Fruit fly (Drosophila melanogaster) whole organism, embryonic: Measurements from ENCODE around the gene drm.

Experiments used
- Asciz ChIP-seq: fragments of 200-800 bp; sonication (Bioruptor generic); optimal IDR thresholded peaks from 2 replicates; lab custom pipeline; 2017; ENCODE audit warnings: missing biosample characterization, mild to moderate bottlenecking, missing genetic modification characterization, missing genetic modification reagents
- CG10366 ChIP-seq: fragments of 200-800 bp; sonication (Bioruptor generic); IDR thresholded peaks from 2 replicates; pipeline ENCODE4 v1.3.6; 2022; ENCODE audit warnings: missing biosample characterization, missing genetic modification characterization
- CG10979 ChIP-seq: fragments of 200-800 bp; sonication (Bioruptor generic); optimal IDR thresholded peaks from 2 replicates; lab custom pipeline; 2018; ENCODE audit warnings: missing biosample characterization, mild to moderate bottlenecking, missing genetic modification characterization, moderate library complexity
- CG13775 ChIP-seq: fragments of 200-800 bp; sonication (Bioruptor generic); optimal IDR thresholded peaks from 3 replicates; lab custom pipeline; 2017; ENCODE audit warnings: missing biosample characterization, mild to moderate bottlenecking, missing genetic modification characterization
- CG14441 ChIP-seq: fragments of 200-800 bp; sonication (Bioruptor generic); IDR thresholded peaks from 2 replicates; pipeline ENCODE4 v1.3.6; 2022; ENCODE audit warnings: missing biosample characterization, missing genetic modification characterization
- CG17359 ChIP-seq: fragments of 200-800 bp; sonication (Bioruptor generic); optimal IDR thresholded peaks from 3 replicates; lab custom pipeline; 2018; ENCODE audit warnings: missing biosample characterization, mild to moderate bottlenecking, missing genetic modification characterization, moderate library complexity
- CG17912 ChIP-seq: fragments of 200-800 bp; sonication (Bioruptor generic); optimal IDR thresholded peaks from 2 replicates; lab custom pipeline; 2018; ENCODE audit warnings: missing biosample characterization, mild to moderate bottlenecking, missing genetic modification characterization
- CG1792 ChIP-seq: fragments of 200-800 bp; sonication (Bioruptor generic); optimal IDR thresholded peaks from 2 replicates; lab custom pipeline; 2016; ENCODE audit warnings: missing biosample characterization, missing genetic modification characterization
- CG32767 ChIP-seq: fragments of 200-800 bp; sonication (Bioruptor generic); IDR thresholded peaks from 2 replicates; pipeline ENCODE4 v1.3.6; 2022; ENCODE audit warnings: missing biosample characterization, missing genetic modification characterization
- CG4282 ChIP-seq: fragments of 200-800 bp; sonication (Bioruptor generic); optimal IDR thresholded peaks from 2 replicates; lab custom pipeline; 2016; ENCODE audit warnings: missing biosample characterization, missing genetic modification characterization
- CG4360 ChIP-seq: fragments of 200-800 bp; sonication (Bioruptor generic); IDR thresholded peaks from 2 replicates; pipeline ENCODE4 v1.3.6; 2022; ENCODE audit warnings: missing biosample characterization, missing genetic modification characterization
- CG5953 ChIP-seq: fragments of 200-800 bp; sonication (Bioruptor generic); IDR thresholded peaks from 2 replicates; pipeline ENCODE4 v1.3.6; 2022; ENCODE audit warnings: missing biosample characterization, missing genetic modification characterization
- CG6254 ChIP-seq: fragments of 200-800 bp; sonication (Bioruptor generic); optimal IDR thresholded peaks from 3 replicates; lab custom pipeline; 2017; ENCODE audit warnings: mild to moderate bottlenecking, missing biosample characterization, missing genetic modification reagents, missing genetic modification characterization
- CG7786 ChIP-seq: fragments of 200-800 bp; sonication (Bioruptor generic); optimal IDR thresholded peaks from 2 replicates; lab custom pipeline; 2016; ENCODE audit warnings: missing biosample characterization, missing genetic modification characterization
- CG8281 ChIP-seq: fragments of 200-800 bp; sonication (Bioruptor generic); optimal IDR thresholded peaks from 2 replicates; lab custom pipeline; 2018; ENCODE audit warnings: missing biosample characterization, mild to moderate bottlenecking, missing genetic modification characterization, moderate library complexity
- CG8944 ChIP-seq: fragments of 200-800 bp; sonication (Bioruptor generic); optimal IDR thresholded peaks from 3 replicates; lab custom pipeline; 2016; ENCODE audit warnings: missing biosample characterization, missing genetic modification characterization
- CG9932 ChIP-seq: fragments of 200-800 bp; sonication (Bioruptor generic); IDR thresholded peaks from 2 replicates; pipeline ENCODE4 v1.3.6; 2022; ENCODE audit warnings: missing biosample characterization, missing genetic modification characterization
- CHES-1-like ChIP-seq: fragments of 200-800 bp; sonication (Bioruptor generic); optimal IDR thresholded peaks from 2 replicates; lab custom pipeline; 2016; ENCODE audit warnings: missing biosample characterization, missing genetic modification characterization
- Dad ChIP-seq: fragments of 200-800 bp; sonication (Bioruptor generic); optimal IDR thresholded peaks from 3 replicates; lab custom pipeline; 2016; ENCODE audit warnings: missing biosample characterization, missing genetic modification characterization
- HHEX ChIP-seq: fragments of 200-800 bp; sonication (Bioruptor generic); optimal IDR thresholded peaks from 3 replicates; lab custom pipeline; 2017; ENCODE audit warnings: missing biosample characterization, mild to moderate bottlenecking, missing genetic modification characterization, missing genetic modification reagents
- Hsf ChIP-seq: fragments of 200-800 bp; sonication (Bioruptor generic); optimal IDR thresholded peaks from 3 replicates; lab custom pipeline; 2016; ENCODE audit warnings: missing biosample characterization, missing genetic modification characterization
- Kr ChIP-seq: fragments of 200-800 bp; sonication (Bioruptor generic); optimal IDR thresholded peaks from 2 replicates; lab custom pipeline; 2017; ENCODE audit warnings: missing biosample characterization, mild to moderate bottlenecking, missing genetic modification characterization
- Med ChIP-seq: fragments of 200-800 bp; sonication (Bioruptor generic); peaks from one replicate; lab custom pipeline; 2016; ENCODE audit warnings: missing biosample characterization, missing genetic modification characterization, mild to moderate bottlenecking, inconsistent platforms, moderate library complexity
- Meics ChIP-seq: fragments of 200-800 bp; sonication (Bioruptor generic); optimal IDR thresholded peaks from 2 replicates; lab custom pipeline; 2017; ENCODE audit warnings: missing biosample characterization, mild to moderate bottlenecking, missing genetic modification characterization
- Myb ChIP-seq: fragments of 200-800 bp; sonication (Bioruptor generic); optimal IDR thresholded peaks from 2 replicates; lab custom pipeline; 2016; ENCODE audit warnings: missing biosample characterization, missing genetic modification characterization
- NFAT ChIP-seq: fragments of 200-800 bp; sonication (Bioruptor generic); IDR thresholded peaks from 2 replicates; pipeline ENCODE4 v1.3.6; 2022; ENCODE audit warnings: missing biosample characterization, missing genetic modification characterization
- Oaz ChIP-seq: fragments of 200-800 bp; sonication (Bioruptor generic); IDR thresholded peaks from 2 replicates; pipeline ENCODE4 v1.3.6; 2022; ENCODE audit warnings: missing biosample characterization, missing genetic modification characterization
- ash1 ChIP-seq: fragments of 200-800 bp; sonication (Bioruptor generic); optimal IDR thresholded peaks from 2 replicates; lab custom pipeline; 2018; ENCODE audit warnings: missing biosample characterization, mild to moderate bottlenecking, missing genetic modification characterization
- ato ChIP-seq: fragments of 200-800 bp; sonication (Bioruptor generic); IDR thresholded peaks from 2 replicates; pipeline ENCODE4 v1.3.6; 2022; ENCODE audit warnings: missing biosample characterization, missing genetic modification characterization; ENCODE audit not compliant: partially characterized antibody
- bowl ChIP-seq: fragments of 200-800 bp; sonication (Bioruptor generic); IDR thresholded peaks from 2 replicates; pipeline ENCODE4 v1.3.6; 2022; ENCODE audit warnings: missing biosample characterization, missing genetic modification characterization
- ewg ChIP-seq: fragments of 200-800 bp; sonication (Bioruptor generic); optimal IDR thresholded peaks from 3 replicates; lab custom pipeline; 2017; ENCODE audit warnings: mild to moderate bottlenecking, missing biosample characterization, missing genetic modification reagents, missing genetic modification characterization
- eyg ChIP-seq: fragments of 200-800 bp; sonication (Bioruptor generic); optimal IDR thresholded peaks from 3 replicates; lab custom pipeline; 2016; ENCODE audit warnings: missing biosample characterization, missing genetic modification characterization
- gce ChIP-seq: fragments of 200-800 bp; sonication (Bioruptor generic); IDR thresholded peaks from 3 replicates; pipeline ENCODE4 v1.3.6; 2022; ENCODE audit warnings: missing biosample characterization, missing genetic modification characterization
- gcm ChIP-seq: fragments of 200-800 bp; sonication (Bioruptor generic); optimal IDR thresholded peaks from 2 replicates; lab custom pipeline; 2019; ENCODE audit warnings: missing biosample characterization, mild to moderate bottlenecking, missing genetic modification characterization, moderate library complexity
- insv ChIP-seq, 2 experiments: fragments of 200-800 bp; sonication (Bioruptor generic); optimal IDR thresholded peaks; 3 replicates each; lab custom pipeline; 2016 to 2018; ENCODE audit warnings: missing biosample characterization in 2 of 2, missing genetic modification characterization in 2 of 2
- lab ChIP-seq: fragments of 200-800 bp; sonication (Bioruptor generic); optimal IDR thresholded peaks from 3 replicates; lab custom pipeline; 2017; ENCODE audit warnings: missing biosample characterization, missing genetic modification characterization, mild to moderate bottlenecking, moderate library complexity, missing genetic modification reagents
- lola ChIP-seq, 3 experiments: fragments of >200 bp in 2 of 3; fragments of 200-800 bp in 1 of 3; sonication (Bioruptor generic) in 1 of 3; optimal IDR thresholded peaks; 2 replicates each; lab custom pipeline; 2017 to 2019; ENCODE audit warnings: missing biosample characterization in 3 of 3, missing genetic modification characterization in 3 of 3, mild to moderate bottlenecking in 1 of 3, moderate library complexity in 1 of 3
- pfk ChIP-seq: fragments of 200-800 bp; sonication (Bioruptor generic); optimal IDR thresholded peaks from 2 replicates; lab custom pipeline; 2018; ENCODE audit warnings: missing biosample characterization, mild to moderate bottlenecking, missing genetic modification characterization, moderate library complexity
- psq ChIP-seq: fragments of 200-800 bp; sonication (Bioruptor generic); optimal IDR thresholded peaks from 2 replicates; lab custom pipeline; 2017; ENCODE audit warnings: missing biosample characterization, missing genetic modification characterization
- sens ChIP-seq: fragments of 200-800 bp; sonication (Bioruptor generic); peaks from one replicate; lab custom pipeline; 2016; ENCODE audit warnings: missing biosample characterization, missing genetic modification characterization
- tll ChIP-seq, 2 experiments: fragments of 200-800 bp in 1 of 2; fragments of >200 bp in 1 of 2; sonication (Bioruptor generic) in 1 of 2; optimal IDR thresholded peaks; 2 replicates each; lab custom pipeline; 2017 to 2019; ENCODE audit warnings: missing biosample characterization in 2 of 2, missing genetic modification characterization in 2 of 2, mild to moderate bottlenecking in 1 of 2, moderate library complexity in 1 of 2
- usp ChIP-seq: fragments of >200 bp; optimal IDR thresholded peaks from 2 replicates; lab custom pipeline; 2017; ENCODE audit warnings: missing biosample characterization, missing genetic modification characterization
- wek ChIP-seq: fragments of 200-800 bp; sonication (Bioruptor generic); optimal IDR thresholded peaks from 3 replicates; lab custom pipeline; 2018; ENCODE audit warnings: missing biosample characterization, mild to moderate bottlenecking, missing genetic modification characterization, moderate library complexity
- zfh2 ChIP-seq: fragments of 200-800 bp; sonication (Bioruptor generic); optimal IDR thresholded peaks from 2 replicates; lab custom pipeline; 2016; ENCODE audit warnings: missing biosample characterization, missing genetic modification characterization

Gene drm

DNA sequence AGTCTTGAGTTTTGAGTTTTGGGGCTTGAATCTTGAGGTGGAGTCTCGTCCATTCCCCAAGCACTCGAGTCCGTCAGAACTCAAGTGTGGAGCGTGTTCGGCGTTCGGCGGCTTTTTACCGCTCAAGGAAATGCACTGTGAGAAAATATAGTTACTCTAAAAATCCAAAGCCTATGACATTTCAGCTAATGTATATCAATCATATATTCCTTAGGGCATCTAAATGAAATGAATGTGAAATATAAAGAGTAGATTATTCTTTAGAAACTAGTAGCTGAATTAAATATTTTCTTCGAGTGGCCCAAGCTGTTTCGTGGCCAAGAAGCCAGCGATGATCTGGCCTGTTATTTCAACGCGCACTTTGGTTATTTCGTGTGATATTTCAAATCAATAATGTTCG is 48.2 kb downstream of the drm start (continued):
- TF ChIP-seq CG32767 (GFP tag; lab: Robert Waterston, UW) (0 out of 2 replicates have a peak, but pooled peaks have one; percentile 41), Oaz (GFP tag; lab: Robert Waterston, UW) (no peak), CG14441 (GFP tag; lab: Robert Waterston, UW) (no peak), zfh2 (GFP tag; lab: Kevin White, UChicago) (no peak), CG9932 (GFP tag; lab: Robert Waterston, UW) (no peak), tll (GFP tag; optimal IDR thresholded peaks at IDR 0.05; lab: Kevin White, UChicago) (no peak), psq (GFP tag; lab: Kevin White, UChicago) (no peak), ewg (GFP tag; lab: Kevin White, UChicago) (no peak), Asciz (no peak), gcm (peak; percentile 36), CG8281 (no peak), CG13775 (GFP tag; lab: Kevin White, UChicago) (peak; percentile 40), lab (GFP tag; lab: Kevin White, UChicago) (no peak), CG6254 (GFP tag; lab: Kevin White, UChicago) (peak; percentile 8), Myb (no peak), ato (GFP tag; lab: Robert Waterston, UW) (no peak), ash1 (GFP tag; lab: Kevin White, UChicago) (no peak), Kr (no peak), CG8944 (GFP tag; lab: Kevin White, UChicago) (peak; percentile 25), pfk (no peak), wek (no peak), lola (GFP tag; optimal IDR thresholded peaks at IDR 0.05; lab: Kevin White, UChicago) (peak in 1 of 3 experiments; percentile 74), NFAT (no peak), bowl (GFP tag; lab: Robert Waterston, UW) (no peak), CG7786 (GFP tag; lab: Kevin White, UChicago) (peak; percentile 4), sens (peak; percentile 86), CG4282 (GFP tag; lab: Kevin White, UChicago) (no peak), CG10979 (peak; percentile 76), CG10366 (peak; percentile 42), Dad (no peak), gce (no peak), insv (GFP tag; optimal IDR thresholded peaks at IDR 0.05; lab: Kevin White, UChicago) (no peak), CG5953 (no peak), CG17359 (peak; percentile 43), HHEX (GFP tag; lab: Kevin White, UChicago) (no peak), Hsf (GFP tag; lab: Kevin White, UChicago) (peak; percentile 7), eyg (no peak), CG4360 (no peak), CHES-1-like (GFP tag; lab: Kevin White, UChicago) (no peak), Med (GFP tag; lab: Kevin White, UChicago) (peak; percentile 69), usp (GFP tag; lab: Kevin White, UChicago) (no peak), Meics (no peak), CG17912 (GFP tag; lab: Kevin White, UChicago) (no peak), CG1792 (GFP tag; lab: Kevin White, UChicago) (no peak)
